Fruit fly (Drosophila melanogaster): ENCODE results near the gene CG7376.

CG7376 gene

DNA sequence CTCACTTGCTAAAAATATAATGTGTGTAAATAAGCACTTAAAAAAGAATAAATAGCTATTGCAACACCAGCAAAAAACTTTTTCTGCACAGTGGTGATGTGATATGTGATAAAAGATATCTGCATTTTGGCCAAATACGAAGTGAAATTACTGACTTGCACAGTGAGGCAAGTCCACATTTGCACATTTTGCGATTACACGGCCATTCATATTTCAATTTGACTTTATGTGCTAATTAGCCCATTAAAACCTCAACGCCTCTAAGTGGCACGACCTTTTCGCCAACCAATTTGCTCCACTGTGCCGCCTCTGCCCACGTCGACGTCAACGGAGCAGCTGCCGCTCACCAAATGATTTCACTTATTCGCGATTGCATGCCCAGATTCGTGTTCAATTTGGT lies 46.1 kb downstream of the CG7376 start, which contains the start of gene CG33946 (continued):
- peak; percentile 29 for TF ChIP-seq CG16815 (GFP tag; optimal IDR thresholded peaks at IDR 0.05)
- no peak for TF ChIP-seq Six4 (GFP tag; optimal IDR thresholded peaks at IDR 0.05)
- TF ChIP-seq bab2 (GFP tag; optimal IDR thresholded peaks at IDR 0.05), result no peak
- TF ChIP-seq onecut (GFP tag; IDR thresholded peaks at IDR 0.05), result no peak
- TF ChIP-seq Ets97D (GFP tag; optimal IDR thresholded peaks at IDR 0.05), result no peak
- 0 out of 2 replicates have a peak, but pooled peaks have one; percentile 25 for TF ChIP-seq E2f1 (GFP tag; IDR thresholded peaks at IDR 0.05)
- no peak for TF ChIP-seq CG6175 (GFP tag; IDR thresholded peaks at IDR 0.05)
- no peak for TF ChIP-seq PHDP (tag; optimal IDR thresholded peaks at IDR 0.05)
- TF ChIP-seq Drgx (GFP tag; IDR thresholded peaks at IDR 0.05), result peak; percentile 81
- TF ChIP-seq Doc3 (GFP tag; IDR thresholded peaks at IDR 0.05; ENCODE audit: partially characterized antibody), result no peak
- no peak for TF ChIP-seq Doc2 (GFP tag; IDR thresholded peaks at IDR 0.05)
- TF ChIP-seq nerfin-1 (tag; optimal IDR thresholded peaks at IDR 0.05), result no peak
- no peak for TF ChIP-seq CG3847 (GFP tag; IDR thresholded peaks at IDR 0.05)
- TF ChIP-seq E2f2 (GFP tag; IDR thresholded peaks at IDR 0.05), result no peak
- TF ChIP-seq Hr39 (optimal IDR thresholded peaks at IDR 0.05), result no peak
- no peak for TF ChIP-seq CG14050 (GFP tag; IDR thresholded peaks at IDR 0.05)
- TF ChIP-seq gcm (GFP tag; optimal IDR thresholded peaks at IDR 0.05), result no peak
- no peak for TF ChIP-seq eyg (GFP tag; optimal IDR thresholded peaks at IDR 0.05)
- no peak for TF ChIP-seq CG4360 (GFP tag; IDR thresholded peaks at IDR 0.05)
- no peak for TF ChIP-seq CG9817 (tag; optimal IDR thresholded peaks at IDR 0.05)
- TF ChIP-seq ro (GFP tag; IDR thresholded peaks at IDR 0.05), result no peak
- no peak for TF ChIP-seq CG2889 (GFP tag; IDR thresholded peaks at IDR 0.05)
- TF ChIP-seq CG12299 (tag; optimal IDR thresholded peaks at IDR 0.05), result no peak
- no peak for TF ChIP-seq NC2β (GFP tag; optimal IDR thresholded peaks at IDR 0.05)
- TF ChIP-seq Hmx (GFP tag; optimal IDR thresholded peaks at IDR 0.05), result no peak
- TF ChIP-seq ci (GFP tag; IDR thresholded peaks at IDR 0.05), result 0 out of 3 replicates have a peak, but pooled peaks have one; percentile 56
- TF ChIP-seq ash1 (GFP tag; optimal IDR thresholded peaks at IDR 0.05), result no peak
- TF ChIP-seq CG8359 (GFP tag; optimal IDR thresholded peaks at IDR 0.05; ENCODE audit: borderline replicate concordance), result no peak
- no peak for TF ChIP-seq Lpt (GFP tag; optimal IDR thresholded peaks at IDR 0.05)
- no peak for TF ChIP-seq Lhr (GFP tag; optimal IDR thresholded peaks at IDR 0.05)
- TF ChIP-seq CG1603 (tag; optimal IDR thresholded peaks at IDR 0.05), result peak; percentile 27
- TF ChIP-seq fd96Cb (tag; optimal IDR thresholded peaks at IDR 0.05), result no peak
- TF ChIP-seq CG7963 (GFP tag; IDR thresholded peaks at IDR 0.05; ENCODE audit: partially characterized antibody), result no peak
- TF ChIP-seq danr (GFP tag; IDR thresholded peaks at IDR 0.05), result 0 out of 2 replicates have a peak, but pooled peaks have one; percentile 15
- no peak for TF ChIP-seq Vsx1 (GFP tag; optimal IDR thresholded peaks at IDR 0.05)
- no peak for TF ChIP-seq CG4707 (GFP tag; optimal IDR thresholded peaks at IDR 0.05)
- TF ChIP-seq CG11695 (GFP tag; IDR thresholded peaks at IDR 0.05), result 0 out of 3 replicates have a peak, but pooled peaks have one; percentile 36
- TF ChIP-seq CG9437 (GFP tag; optimal IDR thresholded peaks at IDR 0.05), result no peak
- no peak for TF ChIP-seq CG9727 (GFP tag; optimal IDR thresholded peaks at IDR 0.05)
- TF ChIP-seq dpn (GFP tag; optimal IDR thresholded peaks at IDR 0.05), result peak in 1 of 2 experiments; percentile 40
- TF ChIP-seq Dp (GFP tag; optimal IDR thresholded peaks at IDR 0.05), result no peak
- TF ChIP-seq ap (GFP tag; IDR thresholded peaks at IDR 0.05), result no peak
- TF ChIP-seq gce (GFP tag; IDR thresholded peaks at IDR 0.05), result no peak
- no peak for TF ChIP-seq CG12104 (GFP tag; optimal IDR thresholded peaks at IDR 0.05)
- no peak for TF ChIP-seq mld (GFP tag; IDR thresholded peaks at IDR 0.05; ENCODE audit: partially characterized antibody)
- no peak for TF ChIP-seq Asciz (GFP tag; optimal IDR thresholded peaks at IDR 0.05)
- TF ChIP-seq pho (GFP tag; optimal IDR thresholded peaks at IDR 0.05), result no peak
- no peak for TF ChIP-seq gfzf (GFP tag; optimal IDR thresholded peaks at IDR 0.05)
- TF ChIP-seq CTCF (GFP tag; optimal IDR thresholded peaks at IDR 0.05), result no peak
- TF ChIP-seq Opbp (GFP tag; IDR thresholded peaks at IDR 0.05; ENCODE audit: partially characterized antibody), result no peak
- no peak for TF ChIP-seq CG15011 (GFP tag; optimal IDR thresholded peaks at IDR 0.05)
- no peak for TF ChIP-seq Mrtf (GFP tag; IDR thresholded peaks at IDR 0.05)
- no peak for TF ChIP-seq Lim3 (GFP tag; IDR thresholded peaks at IDR 0.05)
